Fruit fly (Drosophila melanogaster): ENCODE measurements around the gene DIP-gamma.

Gene DIP-gamma

dm6 chr3R:28989388-28989787, 19.2 kb upstream of the DIP-gamma start:
- TF ChIP-seq CG17912 (GFP tag; optimal IDR thresholded peaks at IDR 0.05) (no peak), Ets65A (GFP tag) (peak; percentile 69), en (GFP tag; optimal IDR thresholded peaks at IDR 0.05) (no peak), Med (GFP tag) (peak; percentile 12), CG11456 (GFP tag; IDR thresholded peaks at IDR 0.05) (0 out of 3 replicates have a peak, but pooled peaks have one; percentile 5), Aef1 (GFP tag; IDR thresholded peaks at IDR 0.05) (no peak), br (optimal IDR thresholded peaks at IDR 0.05) (no peak), CG10431 (GFP tag; optimal IDR thresholded peaks at IDR 0.05) (no peak), ERR (GFP tag; optimal IDR thresholded peaks at IDR 0.05) (no peak), CG8944 (GFP tag; optimal IDR thresholded peaks at IDR 0.05) (no peak), dati (GFP tag; IDR thresholded peaks at IDR 0.05) (no peak), ssp (GFP tag; IDR thresholded peaks at IDR 0.05) (no peak), run (tag; optimal IDR thresholded peaks at IDR 0.05) (no peak), Scr (GFP tag; IDR thresholded peaks at IDR 0.05; ENCODE audit: partially characterized antibody) (no peak), Opbp (GFP tag; IDR thresholded peaks at IDR 0.05; ENCODE audit: partially characterized antibody) (no peak), ara (GFP tag; IDR thresholded peaks at IDR 0.05) (no peak), CHES-1-like (GFP tag; optimal IDR thresholded peaks at IDR 0.05) (no peak), eyg (GFP tag; optimal IDR thresholded peaks at IDR 0.05) (no peak)

dm6 chr3R:28987596-28988378, 17.6 kb upstream of the DIP-gamma start:
- TF ChIP-seq nerfin-2 (GFP tag; IDR thresholded peaks at IDR 0.05; ENCODE audit: partially characterized antibody) (no peak), sima (GFP tag; optimal IDR thresholded peaks at IDR 0.05) (no peak), Ets65A (GFP tag) (peak; percentile 28), chinmo (GFP tag; IDR thresholded peaks at IDR 0.05; ENCODE audit: partially characterized antibody) (no peak), CG10321 (GFP tag; IDR thresholded peaks at IDR 0.05) (no peak), CG11504 (tag; optimal IDR thresholded peaks at IDR 0.05) (peak; percentile 0), CG2678 (tag; optimal IDR thresholded peaks at IDR 0.05) (peak; percentile 12), CG1233 (GFP tag; optimal IDR thresholded peaks at IDR 0.05) (no peak), ac (GFP tag; optimal IDR thresholded peaks at IDR 0.05) (no peak), Hr39 (optimal IDR thresholded peaks at IDR 0.05) (peak; percentile 57), lab (GFP tag; optimal IDR thresholded peaks at IDR 0.05) (peak; percentile 7), tup (GFP tag; optimal IDR thresholded peaks at IDR 0.05) (no peak)

- no peak for TF ChIP-seq CG16815 (GFP tag; optimal IDR thresholded peaks at IDR 0.05)
- TF ChIP-seq dmrt99B (tag; optimal IDR thresholded peaks at IDR 0.05): no peak
- TF ChIP-seq cato (GFP tag; optimal IDR thresholded peaks at IDR 0.05; ENCODE audit: borderline replicate concordance): no peak
- peak; percentile 53; the same call in 2 of the 3 replicates for TF ChIP-seq row (GFP tag; IDR thresholded peaks at IDR 0.05)
- no peak for TF ChIP-seq Dbx (GFP tag; IDR thresholded peaks at IDR 0.05)
- no peak for TF ChIP-seq run (tag; optimal IDR thresholded peaks at IDR 0.05)
- TF ChIP-seq grau (tag; optimal IDR thresholded peaks at IDR 0.05): peak; percentile 10
- TF ChIP-seq zfh1 (GFP tag; IDR thresholded peaks at IDR 0.05): no peak
- TF ChIP-seq CTCF (GFP tag; optimal IDR thresholded peaks at IDR 0.05): peak; percentile 75
- TF ChIP-seq CG34224 (GFP tag; IDR thresholded peaks at IDR 0.05; ENCODE audit: partially characterized antibody): no peak
- TF ChIP-seq dm (GFP tag; optimal IDR thresholded peaks at IDR 0.05): no peak
- TF ChIP-seq CG2120 (GFP tag; optimal IDR thresholded peaks at IDR 0.05): peak; percentile 30
- no peak for TF ChIP-seq CG32532 (GFP tag; IDR thresholded peaks at IDR 0.05)
- TF ChIP-seq Sry-δ (GFP tag; optimal IDR thresholded peaks at IDR 0.05): no peak
- no peak for TF ChIP-seq Doc3 (GFP tag; IDR thresholded peaks at IDR 0.05; ENCODE audit: partially characterized antibody)
- TF ChIP-seq cas (GFP tag; IDR thresholded peaks at IDR 0.05): no peak
- TF ChIP-seq CG11504 (tag; optimal IDR thresholded peaks at IDR 0.05): peak; percentile 15
- no peak for TF ChIP-seq ci (GFP tag; IDR thresholded peaks at IDR 0.05)
- no peak for TF ChIP-seq CG15011 (GFP tag; optimal IDR thresholded peaks at IDR 0.05)
- no peak for TF ChIP-seq gro (GFP tag; optimal IDR thresholded peaks at IDR 0.05)
- no peak for TF ChIP-seq wor (GFP tag; IDR thresholded peaks at IDR 0.05)
- no peak for TF ChIP-seq peb (GFP tag; IDR thresholded peaks at IDR 0.05)
- TF ChIP-seq ap (GFP tag; IDR thresholded peaks at IDR 0.05): no peak
- TF ChIP-seq sens-2 (GFP tag; IDR thresholded peaks at IDR 0.05): no peak
These were observed 15.7 kb upstream of the DIP-gamma start for dm6 chr3R:28985887-28986286.

Measured in whole organism, embryonic.